Worm (Caenorhabditis elegans) whole organism, L1 larva: ENCODE measurements around the gene athp-2.
A peak's percentile ranks its signal among the peaks of the same experiment; 100 is the strongest.

Experiments
- C34B4.2 ChIP-seq: sonication (generic microtip); optimal IDR thresholded peaks from 2 replicates; lab custom pipeline; 2017; ENCODE audit warnings: mild to moderate bottlenecking, missing genetic modification characterization, missing compliant biosample characterization
- aha-1 ChIP-seq: fragments of 150-350 bp; optimal IDR thresholded peaks from 2 replicates; lab custom pipeline; 2014; ENCODE audit warnings: missing biosample characterization, missing genetic modification characterization
- blmp-1 ChIP-seq: fragments of 150-350 bp; optimal IDR thresholded peaks from 2 replicates; lab custom pipeline; 2014; ENCODE audit warnings: missing biosample characterization, missing genetic modification characterization
- dpl-1 ChIP-seq, 3 experiments: fragments of 150-350 bp in 2 of 3; sonication (generic microtip) in 1 of 3; optimal IDR thresholded peaks; 2 replicates each; lab custom pipeline; 2014 to 2017; ENCODE audit warnings: missing biosample characterization in 3 of 3, missing genetic modification characterization in 3 of 3, missing genetic modification reagents in 3 of 3
- dsc-1 ChIP-seq: sonication (generic microtip); optimal IDR thresholded peaks from 2 replicates; lab custom pipeline; 2016; ENCODE audit warnings: mild to moderate bottlenecking, missing genetic modification characterization, missing compliant biosample characterization
- elt-3 ChIP-seq, 6 experiments: fragments of 150-350 bp in 1 of 6; sonication (generic microtip); optimal IDR thresholded peaks; 2 replicates each; lab custom pipeline; 2017 to 2018; ENCODE audit warnings: missing biosample characterization in 6 of 6, missing genetic modification characterization in 6 of 6, inconsistent platforms in 1 of 6
- fkh-10 ChIP-seq: sonication (generic microtip); optimal IDR thresholded peaks from 2 replicates; lab custom pipeline; 2017; ENCODE audit warnings: missing biosample characterization, missing genetic modification reagents, missing genetic modification characterization
- lin-14 ChIP-seq: fragments of 200-800 bp; sonication (Bioruptor generic); optimal IDR thresholded peaks from 2 replicates; lab custom pipeline; 2018; ENCODE audit warnings: mild to moderate bottlenecking, missing genetic modification characterization, moderate library complexity, missing compliant biosample characterization
- lin-35 ChIP-seq, 2 experiments: fragments of 150-350 bp; optimal IDR thresholded peaks; 2 replicates each; lab custom pipeline; 2014; ENCODE audit warnings: missing biosample characterization in 2 of 2, missing genetic modification characterization in 2 of 2, missing genetic modification reagents in 2 of 2
- lsy-2 ChIP-seq, 2 experiments: fragments of 150-350 bp; optimal IDR thresholded peaks; 2 replicates each; lab custom pipeline; 2014; ENCODE audit warnings: missing biosample characterization in 2 of 2, missing genetic modification characterization in 2 of 2
- mef-2 ChIP-seq: fragments of 150-350 bp; optimal IDR thresholded peaks from 2 replicates; lab custom pipeline; 2014; ENCODE audit warnings: missing biosample characterization, missing genetic modification characterization
- nhr-20 ChIP-seq: sonication (generic microtip); optimal IDR thresholded peaks from 2 replicates; lab custom pipeline; 2016; ENCODE audit warnings: mild to moderate bottlenecking, missing genetic modification characterization, missing compliant biosample characterization
- nhr-47 ChIP-seq: sonication (generic microtip); optimal IDR thresholded peaks from 2 replicates; lab custom pipeline; 2016; ENCODE audit warnings: mild to moderate bottlenecking, missing genetic modification characterization, moderate library complexity, missing compliant biosample characterization
- nhr-71 ChIP-seq: sonication (generic microtip); optimal IDR thresholded peaks from 2 replicates; lab custom pipeline; 2016; ENCODE audit warnings: mild to moderate bottlenecking, missing genetic modification characterization, moderate library complexity, missing compliant biosample characterization
- nhr-76 ChIP-seq: sonication (generic microtip); optimal IDR thresholded peaks from 2 replicates; lab custom pipeline; 2017; ENCODE audit warnings: missing biosample characterization, missing genetic modification characterization
- nhr-84 ChIP-seq: sonication (generic microtip); optimal IDR thresholded peaks from 2 replicates; lab custom pipeline; 2017; ENCODE audit warnings: missing biosample characterization, missing genetic modification characterization
- nhr-85 ChIP-seq: sonication (generic microtip); peaks from one replicate; lab custom pipeline; 2016; ENCODE audit warnings: missing genetic modification characterization, inconsistent platforms, missing compliant biosample characterization
- nhr-90 ChIP-seq: sonication (generic microtip); optimal IDR thresholded peaks from 2 replicates; lab custom pipeline; 2016; ENCODE audit warnings: mild to moderate bottlenecking, missing genetic modification characterization, missing compliant biosample characterization; ENCODE audit not compliant: poor library complexity
- snu-23 ChIP-seq: sonication (generic microtip); optimal IDR thresholded peaks from 2 replicates; lab custom pipeline; 2016; ENCODE audit warnings: missing genetic modification characterization, missing compliant biosample characterization

Gene athp-2

ce11 chrII:4391072-4391471 is 51.1 kb downstream of the athp-2 start:
- TF ChIP-seq elt-3 (tag; optimal IDR thresholded peaks at IDR 0.05; lab: Kevin White, UChicago): peak in 5 of 6 experiments; percentile 5 to 90 (median 76)
- TF ChIP-seq snu-23 (GFP tag; lab: Kevin White, UChicago): peak; percentile 39
- no peak for TF ChIP-seq dpl-1 (GFP tag; optimal IDR thresholded peaks at IDR 0.05; lab: Kevin White, UChicago)
- peak; percentile 26 for TF ChIP-seq nhr-20 (tag; lab: Kevin White, UChicago)
- peak; percentile 74 for TF ChIP-seq blmp-1
- no peak for TF ChIP-seq nhr-84 (tag; lab: Kevin White, UChicago)
- peak; percentile 39 for TF ChIP-seq nhr-71
- TF ChIP-seq C34B4.2 (tag; lab: Kevin White, UChicago): no peak
- TF ChIP-seq lin-35 (GFP tag; optimal IDR thresholded peaks at IDR 0.05; lab: Kevin White, UChicago): peak in 1 of 2 experiments; percentile 5
- peak; percentile 52 for TF ChIP-seq lin-14 (GFP tag; lab: Kevin White, UChicago)
- TF ChIP-seq nhr-76 (tag; lab: Kevin White, UChicago): no peak
- no peak for TF ChIP-seq mef-2
- TF ChIP-seq aha-1 (tag; lab: Kevin White, UChicago): no peak
- peak; percentile 86 for TF ChIP-seq nhr-85

- TF ChIP-seq fkh-10 (no peak), lin-35 (GFP tag; optimal IDR thresholded peaks at IDR 0.05; lab: Kevin White, UChicago) (peak in 1 of 2 experiments; percentile 18), nhr-47 (tag; lab: Kevin White, UChicago) (no peak), lsy-2 (tag; optimal IDR thresholded peaks at IDR 0.05; lab: Kevin White, UChicago) (peak in 1 of 2 experiments; percentile 25), blmp-1 (peak; percentile 45), dpl-1 (GFP tag; optimal IDR thresholded peaks at IDR 0.05; lab: Kevin White, UChicago) (peak in 1 of 3 experiments; percentile 12), nhr-90 (no peak), nhr-85 (peak; percentile 66), lin-14 (GFP tag; lab: Kevin White, UChicago) (peak; percentile 33), elt-3 (tag; optimal IDR thresholded peaks at IDR 0.05; lab: Kevin White, UChicago) (peak in 3 of 6 experiments; percentile 8 to 14 (median 10))
Observed at ce11 chrII:4392526-4393057, 52.6 kb downstream of the athp-2 start, which contains the start of gene mlt-7. Gene mlt-7 (plus strand): TSS chrII:4393007.

- TF ChIP-seq blmp-1: peak; percentile 48
- no peak for TF ChIP-seq dsc-1 (tag; lab: Kevin White, UChicago)
Observed at ce11 chrII:4394438-4394837, 54.5 kb downstream of the athp-2 start.
